Worm (Caenorhabditis elegans) whole organism, young adult: ENCODE data around the gene R04E5.7.
A peak's percentile ranks its signal among the peaks of the same experiment; 100 is the strongest.

Source experiments
- B0261.1 ChIP-seq: sonication (generic microtip); optimal IDR thresholded peaks from 2 replicates; lab custom pipeline; 2016; ENCODE audit warnings: mild to moderate bottlenecking, missing genetic modification characterization, moderate library complexity, missing compliant biosample characterization
- C06A6.2 ChIP-seq: fragments of 200-800 bp; sonication (Bioruptor generic); conservative IDR thresholded peaks from 2 replicates; pipeline ENCODE4 v1.3.6; 2022; ENCODE audit warnings: missing genetic modification characterization, missing compliant biosample characterization
- D2030.7 ChIP-seq: fragments of 200-800 bp; sonication (Bioruptor generic); IDR thresholded peaks from 2 replicates; pipeline ENCODE4 v1.3.6; 2022; ENCODE audit warnings: missing genetic modification reagents, missing genetic modification characterization, missing compliant biosample characterization
- F22D6.2 ChIP-seq: sonication (generic microtip); optimal IDR thresholded peaks from 2 replicates; lab custom pipeline; 2016; ENCODE audit warnings: mild to moderate bottlenecking, missing genetic modification characterization, missing compliant biosample characterization
- F23B12.7 ChIP-seq: sonication (generic microtip); optimal IDR thresholded peaks from 2 replicates; lab custom pipeline; 2017; ENCODE audit warnings: missing genetic modification characterization, mild to moderate bottlenecking, missing compliant biosample characterization, antibody characterized with exemption, moderate library complexity; ENCODE audit not compliant: insufficient read depth
- K11D2.4 ChIP-seq: fragments of 200-800 bp; sonication (Bioruptor generic); IDR thresholded peaks from 2 replicates; pipeline ENCODE4 v1.3.6; 2022; ENCODE audit warnings: missing genetic modification reagents, missing genetic modification characterization, missing compliant biosample characterization
- Y53F4B.3 ChIP-seq: fragments of 200-800 bp; sonication (Bioruptor generic); IDR thresholded peaks from 2 replicates; pipeline ENCODE4 v1.3.6; 2022; ENCODE audit warnings: missing genetic modification reagents, missing genetic modification characterization, missing compliant biosample characterization
- aptf-2 ChIP-seq: fragments of 200-800 bp; sonication (Bioruptor generic); conservative IDR thresholded peaks from 2 replicates; pipeline ENCODE4 v1.3.6; 2022; ENCODE audit warnings: missing genetic modification reagents, missing genetic modification characterization, missing compliant biosample characterization
- attf-5 ChIP-seq: fragments of 200-800 bp; sonication (Bioruptor generic); optimal IDR thresholded peaks from 2 replicates; lab custom pipeline; 2018; ENCODE audit warnings: mild to moderate bottlenecking, missing genetic modification characterization, missing compliant biosample characterization
- cebp-1 ChIP-seq, 2 experiments: fragments of 200-800 bp in 1 of 2; sonication (Bioruptor generic) in 1 of 2; sonication (generic microtip) in 1 of 2; IDR thresholded peaks in 1 of 2; optimal IDR thresholded peaks in 1 of 2; 2 replicates each; pipeline versions ENCODE4 v1.3.6 to Lab custom; 2017 to 2022; ENCODE audit warnings: missing compliant biosample characterization in 2 of 2, missing genetic modification characterization in 2 of 2, mild to moderate bottlenecking in 1 of 2, missing genetic modification reagents in 1 of 2, moderate library complexity in 1 of 2
- ceh-100 ChIP-seq: fragments of 200-800 bp; sonication (Bioruptor generic); IDR thresholded peaks from 2 replicates; pipeline ENCODE4 v1.3.6; 2022; ENCODE audit warnings: missing genetic modification reagents, missing genetic modification characterization, missing compliant biosample characterization
- ceh-27 ChIP-seq: fragments of 200-800 bp; sonication (Bioruptor generic); optimal IDR thresholded peaks from 2 replicates; lab custom pipeline; 2018; ENCODE audit warnings: mild to moderate bottlenecking, missing genetic modification characterization, moderate library complexity, missing compliant biosample characterization
- efl-1 ChIP-seq: fragments of 150-350 bp; optimal IDR thresholded peaks from 2 replicates; lab custom pipeline; 2014; ENCODE audit warnings: missing biosample characterization, missing genetic modification reagents, missing genetic modification characterization
- ets-4 ChIP-seq: fragments of 200-800 bp; sonication (Bioruptor generic); optimal IDR thresholded peaks from 2 replicates; lab custom pipeline; 2018; ENCODE audit warnings: mild to moderate bottlenecking, missing genetic modification characterization, missing compliant biosample characterization
- gei-17 ChIP-seq: fragments of 200-800 bp; sonication (Bioruptor generic); optimal IDR thresholded peaks from 2 replicates; lab custom pipeline; 2018; ENCODE audit warnings: mild to moderate bottlenecking, missing genetic modification characterization, missing compliant biosample characterization
- hmg-1.2 ChIP-seq: fragments of 200-800 bp; sonication (Bioruptor generic); IDR thresholded peaks from 2 replicates; pipeline ENCODE4 v1.3.6; 2022; ENCODE audit warnings: missing genetic modification reagents, missing genetic modification characterization, missing compliant biosample characterization
- lin-40 ChIP-seq: sonication (generic microtip); optimal IDR thresholded peaks from 2 replicates; lab custom pipeline; 2016; ENCODE audit warnings: missing genetic modification characterization, mild to moderate bottlenecking, missing compliant biosample characterization, missing genotype, missing genetic modification reagents
- lir-1 ChIP-seq: fragments of 200-800 bp; sonication (Bioruptor generic); conservative IDR thresholded peaks from 2 replicates; pipeline ENCODE4 v1.3.6; 2022; ENCODE audit warnings: missing genetic modification reagents, missing genetic modification characterization, missing compliant biosample characterization
- madf-10 ChIP-seq: sonication (generic microtip); optimal IDR thresholded peaks from 2 replicates; lab custom pipeline; 2016; ENCODE audit warnings: mild to moderate bottlenecking, missing genetic modification characterization, missing compliant biosample characterization
- mcd-1 ChIP-seq: fragments of 200-800 bp; sonication (Bioruptor generic); IDR thresholded peaks from 2 replicates; pipeline ENCODE4 v1.3.6; 2022; ENCODE audit warnings: missing genetic modification reagents, missing genetic modification characterization, missing compliant biosample characterization
- mxl-1 ChIP-seq: sonication (generic microtip); optimal IDR thresholded peaks from 2 replicates; lab custom pipeline; 2016; ENCODE audit warnings: missing genetic modification characterization, missing compliant biosample characterization
- nfya-2 ChIP-seq: fragments of 200-800 bp; sonication (Bioruptor generic); IDR thresholded peaks from 2 replicates; pipeline ENCODE4 v1.3.6; 2022; ENCODE audit warnings: missing genetic modification reagents, missing genetic modification characterization, missing compliant biosample characterization
- nhr-27 ChIP-seq: fragments of 200-800 bp; sonication (Bioruptor generic); optimal IDR thresholded peaks from 2 replicates; lab custom pipeline; 2018; ENCODE audit warnings: mild to moderate bottlenecking, missing genetic modification characterization, moderate library complexity, missing compliant biosample characterization
- nhr-80 ChIP-seq: sonication (generic microtip); optimal IDR thresholded peaks from 2 replicates; lab custom pipeline; 2016; ENCODE audit warnings: missing genetic modification characterization, missing compliant biosample characterization
- repo-1 ChIP-seq: sonication (generic microtip); optimal IDR thresholded peaks from 2 replicates; lab custom pipeline; 2017; ENCODE audit warnings: mild to moderate bottlenecking, missing genetic modification characterization, missing compliant biosample characterization
- sea-2 ChIP-seq: fragments of 200-800 bp; sonication (Bioruptor generic); IDR thresholded peaks from 2 replicates; pipeline ENCODE4 v1.3.6; 2022; ENCODE audit warnings: missing genetic modification characterization, missing compliant biosample characterization
- unc-62 ChIP-seq: fragments of 150-350 bp; optimal IDR thresholded peaks from 2 replicates; lab custom pipeline; 2014; ENCODE audit warnings: missing biosample characterization, missing genetic modification reagents, missing genetic modification characterization
- xnd-1 ChIP-seq: sonication (generic microtip); optimal IDR thresholded peaks from 2 replicates; lab custom pipeline; 2016; ENCODE audit warnings: missing genotype, missing genetic modification reagents, missing genetic modification characterization, missing compliant biosample characterization
- ztf-18 ChIP-seq: sonication (generic microtip); optimal IDR thresholded peaks from 2 replicates; lab custom pipeline; 2016; ENCODE audit warnings: missing genotype, mild to moderate bottlenecking, missing genetic modification characterization, missing compliant biosample characterization
- ztf-22 ChIP-seq: fragments of 200-800 bp; sonication (Bioruptor generic); optimal IDR thresholded peaks from 2 replicates; lab custom pipeline; 2018; ENCODE audit warnings: mild to moderate bottlenecking, missing genetic modification characterization, moderate library complexity, missing compliant biosample characterization
- ztf-28 ChIP-seq: fragments of 200-800 bp; sonication (Bioruptor generic); IDR thresholded peaks from 2 replicates; pipeline ENCODE4 v1.3.6; 2022; ENCODE audit warnings: missing genetic modification reagents, missing genetic modification characterization, missing compliant biosample characterization
- ztf-6 ChIP-seq: fragments of 200-800 bp; sonication (Bioruptor generic); IDR thresholded peaks from 2 replicates; pipeline ENCODE4 v1.3.6; 2022; ENCODE audit warnings: missing genetic modification reagents, missing genetic modification characterization, missing compliant biosample characterization

R04E5.7 gene

ce11 chrX:8800355-8800754 is 3.3 kb upstream of the R04E5.7 start:
- no peak for TF ChIP-seq mxl-1
- TF ChIP-seq unc-62 (GFP tag; lab: Kevin White, UChicago), result no peak
- no peak for TF ChIP-seq gei-17 (GFP tag; lab: Kevin White, UChicago)
- no peak for TF ChIP-seq ztf-28 (GFP tag; lab: Robert Waterston, UW)
- TF ChIP-seq ets-4, result no peak
- TF ChIP-seq ztf-18 (tag; lab: Kevin White, UChicago), result no peak
- no peak for TF ChIP-seq efl-1
- no peak for TF ChIP-seq F22D6.2 (tag; lab: Kevin White, UChicago)

DNA sequence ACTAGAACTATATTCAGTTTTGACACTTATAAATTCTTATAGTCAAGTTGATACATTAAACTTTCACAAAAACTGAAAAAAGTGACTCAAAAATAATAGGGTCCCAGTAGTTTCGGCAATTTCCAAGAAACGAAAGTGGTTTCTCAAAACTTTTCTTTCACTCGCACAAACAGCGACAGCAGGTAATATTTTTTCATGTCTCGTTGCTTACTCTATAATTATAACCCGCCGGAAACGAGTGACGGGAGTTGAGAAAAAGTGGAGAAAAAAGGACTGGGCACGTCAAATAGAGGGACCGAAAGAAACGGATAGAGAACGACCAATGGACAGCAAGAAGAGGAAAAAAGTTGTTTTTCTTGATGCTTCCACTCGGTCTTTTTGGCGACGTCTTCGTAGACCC is 2.9 kb upstream of the R04E5.7 start:
- no peak for TF ChIP-seq sea-2 (GFP tag; lab: Robert Waterston, UW)
- no peak for TF ChIP-seq ceh-100 (GFP tag; lab: Robert Waterston, UW)
- TF ChIP-seq D2030.7 (GFP tag; lab: Robert Waterston, UW), result no peak
- no peak for TF ChIP-seq lin-40
- no peak for TF ChIP-seq lir-1
- no peak for TF ChIP-seq ztf-6 (GFP tag; lab: Robert Waterston, UW)
- TF ChIP-seq aptf-2, result no peak
- TF ChIP-seq ceh-27 (GFP tag; lab: Kevin White, UChicago), result no peak
- no peak for TF ChIP-seq hmg-1.2 (GFP tag; lab: Robert Waterston, UW)
- no peak for TF ChIP-seq nhr-27 (tag; lab: Kevin White, UChicago)
- no peak for TF ChIP-seq Y53F4B.3 (GFP tag; lab: Robert Waterston, UW)
- TF ChIP-seq B0261.1, result no peak
- no peak for TF ChIP-seq K11D2.4 (GFP tag; lab: Robert Waterston, UW)
- TF ChIP-seq xnd-1 (tag; lab: Kevin White, UChicago), result no peak
- no peak for TF ChIP-seq ztf-22
- no peak for TF ChIP-seq madf-10

- no peak for TF ChIP-seq C06A6.2 (GFP tag; lab: Robert Waterston, UW)
- TF ChIP-seq, all 124 proteins: peak for 0
These were observed 591 bp upstream of the R04E5.7 start for ce11 chrX:8797653-8798052.

ce11 chrX:8791821-8792220 is 5.2 kb downstream of the R04E5.7 start, which contains the start of gene chup-1:
Gene chup-1, plus strand, starts transcription at chrX:8792160.
- TF ChIP-seq nfya-2 (no peak), mcd-1 (GFP tag; lab: Robert Waterston, UW) (peak; percentile 68), nhr-80 (tag; lab: Kevin White, UChicago) (peak; percentile 32), repo-1 (peak; percentile 7), attf-5 (GFP tag; lab: Kevin White, UChicago) (peak; percentile 45), cebp-1 (GFP tag; IDR thresholded peaks at IDR 0.05; lab: Robert Waterston, UW) (no peak), cebp-1 (tag; optimal IDR thresholded peaks at IDR 0.05; lab: Kevin White, UChicago) (peak; percentile 44)

DNA sequence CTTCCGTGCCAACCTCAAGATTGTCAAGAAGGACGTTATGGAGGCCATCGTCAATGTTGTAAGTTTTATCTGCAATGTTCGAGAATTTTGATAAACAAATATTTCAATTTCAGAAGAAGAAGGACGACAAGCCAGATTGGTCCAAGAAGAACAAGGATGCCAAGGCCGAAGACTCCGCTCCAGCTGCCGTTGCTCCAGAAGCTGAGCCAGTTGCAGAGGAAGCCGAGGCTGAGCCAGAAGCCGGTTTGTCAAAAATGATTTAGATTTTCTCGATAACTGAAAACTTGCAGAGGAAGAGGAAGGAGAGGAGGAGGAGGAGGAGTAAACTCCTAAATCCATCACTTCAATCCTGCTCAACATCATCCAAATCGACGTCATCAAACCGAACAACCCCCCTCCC is 7.0 kb downstream of the R04E5.7 start:
- TF ChIP-seq F23B12.7 (tag; lab: Kevin White, UChicago), result no peak
- TF ChIP-seq nhr-80 (tag; lab: Kevin White, UChicago), result no peak
